Worm (Caenorhabditis elegans): ENCODE data around the gene soc-2.

Gene soc-2

DNA sequence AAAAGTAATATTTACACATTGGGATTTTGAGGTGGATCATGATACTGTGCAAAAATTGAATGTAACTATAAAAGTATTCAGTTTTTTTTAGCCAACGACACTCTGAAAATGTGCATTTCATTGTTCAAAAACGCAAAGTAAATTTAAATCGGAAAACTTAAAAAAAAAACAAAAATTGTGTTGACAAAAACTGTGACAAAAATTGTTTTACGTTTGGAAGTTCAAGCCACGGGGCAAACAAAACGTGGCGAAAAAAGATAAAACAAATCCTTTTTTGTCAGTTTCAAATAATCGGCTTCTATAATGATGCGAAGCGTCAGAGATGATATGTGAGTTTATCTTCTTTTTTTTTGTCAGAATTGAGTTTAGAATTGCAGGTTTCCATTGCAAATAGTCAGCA is 40.8 kb downstream of the soc-2 start, which contains the start of gene AC7.3:
AC7.3 (plus strand) TSS at position 301 of the 400 bp plus-strand sequence.
- TF ChIP-seq nhr-90 (tag; optimal IDR thresholded peaks at IDR 0.05) (no peak), ceh-58 (GFP tag; IDR thresholded peaks at IDR 0.05) (no peak), unc-130 (GFP tag; optimal IDR thresholded peaks at IDR 0.05) (no peak), Y53G8AR.9 (GFP tag; conservative IDR thresholded peaks at IDR 0.05) (no peak), ceh-79 (tag; optimal IDR thresholded peaks at IDR 0.05) (no peak), C06A6.2 (GFP tag; conservative IDR thresholded peaks at IDR 0.05) (no peak), rcor-1 (GFP tag; IDR thresholded peaks at IDR 0.05) (no peak), snpc-3.4 (tag; optimal IDR thresholded peaks at IDR 0.05) (no peak), lin-35 (GFP tag; optimal IDR thresholded peaks at IDR 0.05) (no peak), athp-1 (tag; optimal IDR thresholded peaks at IDR 0.05) (no peak), ets-4 (GFP tag; optimal IDR thresholded peaks at IDR 0.05) (no peak), K12H6.12 (tag; optimal IDR thresholded peaks at IDR 0.05) (no peak), egl-44 (GFP tag; IDR thresholded peaks at IDR 0.05) (no peak), ekl-4 (GFP tag; IDR thresholded peaks at IDR 0.05) (no peak)

ce11 chrIV:5110391-5110930 is 41.8 kb downstream of the soc-2 start:
- no peak for TF ChIP-seq dpl-1 (GFP tag; optimal IDR thresholded peaks at IDR 0.05)
- TF ChIP-seq bed-2 (GFP tag; IDR thresholded peaks at IDR 0.05) = no peak
- TF ChIP-seq hmg-20 (GFP tag; IDR thresholded peaks at IDR 0.05) = no peak
- TF ChIP-seq dpff-1 (tag; optimal IDR thresholded peaks at IDR 0.05) = no peak
- no peak for TF ChIP-seq Y79H2A.3 (GFP tag; conservative IDR thresholded peaks at IDR 0.05)
- TF ChIP-seq T26A5.8 (tag; optimal IDR thresholded peaks at IDR 0.05) = no peak
- no peak for TF ChIP-seq snpc-1.1 (tag; optimal IDR thresholded peaks at IDR 0.05; ENCODE audit: insufficient read depth)
- TF ChIP-seq aptf-2 (GFP tag; conservative IDR thresholded peaks at IDR 0.05) = no peak
- no peak for TF ChIP-seq ccch-3 (GFP tag; optimal IDR thresholded peaks at IDR 0.05)
- TF ChIP-seq nhr-120 (GFP tag; IDR thresholded peaks at IDR 0.05) = no peak
- no peak for TF ChIP-seq F39B2.1 (GFP tag; IDR thresholded peaks at IDR 0.05)
- no peak for TF ChIP-seq attf-3 (GFP tag; conservative IDR thresholded peaks at IDR 0.05)
- TF ChIP-seq hsf-1 (GFP tag; IDR thresholded peaks at IDR 0.05) = no peak
- TF ChIP-seq F57A8.1 (GFP tag; optimal IDR thresholded peaks at IDR 0.05) = no peak
- TF ChIP-seq egrh-3 (GFP tag; IDR thresholded peaks at IDR 0.05) = no peak
- TF ChIP-seq B0035.1 (tag; optimal IDR thresholded peaks at IDR 0.05) = no peak

DNA sequence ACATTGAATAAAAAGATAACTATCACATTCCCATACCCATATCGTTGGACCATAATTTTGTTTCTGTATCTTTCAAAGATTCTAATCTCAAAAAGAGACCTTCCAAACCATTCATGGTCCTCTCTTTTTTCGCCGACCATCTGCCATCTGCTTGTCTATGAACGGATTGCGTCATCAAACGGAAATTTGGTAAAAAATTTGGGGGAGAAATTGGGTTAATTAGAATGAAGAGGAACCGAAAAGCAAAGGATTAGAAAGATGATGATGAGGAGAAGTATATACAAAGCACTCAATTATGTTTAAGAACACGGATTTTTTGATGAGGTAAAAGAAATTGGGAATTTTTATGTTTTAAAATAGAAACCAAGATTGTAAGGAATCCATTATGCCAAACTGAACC is 42.3 kb downstream of the soc-2 start:
- TF ChIP-seq B0019.2 (GFP tag; conservative IDR thresholded peaks at IDR 0.05) = no peak
- no peak for TF ChIP-seq aptf-3 (GFP tag; IDR thresholded peaks at IDR 0.05)
- no peak for TF ChIP-seq dpl-1 (GFP tag; optimal IDR thresholded peaks at IDR 0.05)
- TF ChIP-seq Y53G8AR.9 (GFP tag; conservative IDR thresholded peaks at IDR 0.05) = no peak
- no peak for TF ChIP-seq hmg-1.2 (GFP tag; IDR thresholded peaks at IDR 0.05)
- no peak for TF ChIP-seq ceh-40 (GFP tag; IDR thresholded peaks at IDR 0.05)
- no peak for TF ChIP-seq lin-26 (GFP tag; IDR thresholded peaks at IDR 0.05)
- no peak for TF ChIP-seq egl-44 (GFP tag; IDR thresholded peaks at IDR 0.05)
- TF ChIP-seq attf-3 (GFP tag; conservative IDR thresholded peaks at IDR 0.05) = no peak
- TF ChIP-seq C06A6.2 (GFP tag; conservative IDR thresholded peaks at IDR 0.05) = no peak

ce11 chrIV:5108971-5109370 is 43.3 kb downstream of the soc-2 start:
- TF ChIP-seq aptf-3 (GFP tag; IDR thresholded peaks at IDR 0.05) (no peak), let-607 (tag; optimal IDR thresholded peaks at IDR 0.05) (no peak), unc-130 (GFP tag; optimal IDR thresholded peaks at IDR 0.05) (no peak), ama-1 (optimal IDR thresholded peaks at IDR 0.05) (no peak), ama-1 (GFP tag; optimal IDR thresholded peaks at IDR 0.05) (no peak), cebp-2 (GFP tag; IDR thresholded peaks at IDR 0.05) (no peak), bed-2 (GFP tag; IDR thresholded peaks at IDR 0.05) (no peak), mes-4 (tag; optimal IDR thresholded peaks at IDR 0.05) (no peak), sptf-2 (GFP tag; optimal IDR thresholded peaks at IDR 0.05) (no peak), ztf-6 (GFP tag; IDR thresholded peaks at IDR 0.05) (no peak), ceh-40 (GFP tag; IDR thresholded peaks at IDR 0.05) (no peak), attf-3 (GFP tag; conservative IDR thresholded peaks at IDR 0.05) (no peak), Y95B8A.8 (GFP tag; IDR thresholded peaks at IDR 0.05) (no peak), K12H6.12 (tag; optimal IDR thresholded peaks at IDR 0.05) (no peak), somi-1 (GFP tag; optimal IDR thresholded peaks at IDR 0.05) (no peak), ztf-3 (GFP tag; optimal IDR thresholded peaks at IDR 0.05) (no peak), ets-4 (GFP tag; optimal IDR thresholded peaks at IDR 0.05) (no peak)

Measured in whole organism, young adult.